Worm (Caenorhabditis elegans): ENCODE results near the gene E02A10.3.

DNA sequence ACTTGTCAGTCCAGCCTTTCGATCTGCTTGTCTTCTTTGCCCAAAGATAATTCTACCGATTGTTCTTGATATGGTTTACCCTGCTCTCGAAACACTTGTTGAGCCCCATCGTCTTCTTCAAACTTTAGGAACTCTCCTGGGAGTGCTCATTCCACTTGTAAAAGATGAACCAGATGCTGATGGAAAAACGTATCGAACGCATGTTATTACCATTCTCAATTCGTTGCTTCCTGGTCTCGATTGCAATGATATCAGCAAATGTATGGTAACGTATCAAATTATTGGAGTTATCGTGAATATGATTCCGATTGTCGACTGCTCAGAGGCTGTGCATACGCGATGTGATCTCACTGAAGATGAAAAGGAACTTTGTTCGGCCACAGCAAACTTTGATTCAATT lies 22.4 kb downstream of the E02A10.3 start:
- TF ChIP-seq lin-13 (tag; optimal IDR thresholded peaks at IDR 0.05): no peak
- no peak for TF ChIP-seq snpc-4 (tag; optimal IDR thresholded peaks at IDR 0.05)
- TF ChIP-seq ces-1 (GFP tag; optimal IDR thresholded peaks at IDR 0.05): no peak
- TF ChIP-seq tbx-8 (GFP tag; optimal IDR thresholded peaks at IDR 0.05): no peak
- TF ChIP-seq pha-4 (tag; optimal IDR thresholded peaks at IDR 0.05): no peak
- TF ChIP-seq cnd-1 (tag; optimal IDR thresholded peaks at IDR 0.05): no peak
- no peak for TF ChIP-seq unc-62 (GFP tag; optimal IDR thresholded peaks at IDR 0.05)
- no peak for TF ChIP-seq nhr-237 (tag; optimal IDR thresholded peaks at IDR 0.05)
- no peak for TF ChIP-seq lin-32 (GFP tag; optimal IDR thresholded peaks at IDR 0.05)
- TF ChIP-seq ztf-11 (tag; optimal IDR thresholded peaks at IDR 0.05): no peak
- no peak for TF ChIP-seq ham-2 (GFP tag; optimal IDR thresholded peaks at IDR 0.05)
- no peak for TF ChIP-seq nhr-2 (tag; optimal IDR thresholded peaks at IDR 0.05)
- TF ChIP-seq mep-1 (tag; optimal IDR thresholded peaks at IDR 0.05): no peak

Data from whole organism, mixed stage, embryonic.